Worm (Caenorhabditis elegans) whole organism, midembryonic: ENCODE results near the gene rab-14.

Experiments
- T22C8.4 ChIP-seq: fragments of 200-800 bp; sonication (Bioruptor generic); IDR thresholded peaks from 2 replicates; pipeline ENCODE4 v1.3.6; 2022; ENCODE audit warnings: missing genetic modification characterization, missing compliant biosample characterization
- flt-1 ChIP-seq: fragments of 200-800 bp; sonication (Bioruptor generic); IDR thresholded peaks from 2 replicates; pipeline ENCODE4 v1.3.6; 2022; ENCODE audit warnings: missing genetic modification characterization, missing compliant biosample characterization
- klf-2 ChIP-seq: fragments of 200-800 bp; sonication (Bioruptor generic); conservative IDR thresholded peaks from 2 replicates; pipeline ENCODE4 v1.3.6; 2022; ENCODE audit warnings: missing genetic modification reagents, missing genetic modification characterization, missing compliant biosample characterization
- med-1 ChIP-seq: sonication (generic microtip); optimal IDR thresholded peaks from 2 replicates; lab custom pipeline; 2017; ENCODE audit warnings: missing genetic modification characterization, mild to moderate bottlenecking, missing compliant biosample characterization, antibody characterized with exemption, missing genetic modification reagents; ENCODE audit not compliant: insufficient read depth
- ztf-23 ChIP-seq: fragments of 200-800 bp; sonication (Bioruptor generic); IDR thresholded peaks from 2 replicates; pipeline ENCODE4 v1.3.6; 2022; ENCODE audit warnings: missing genetic modification reagents, missing genetic modification characterization, missing compliant biosample characterization
- ztf-29 ChIP-seq: fragments of 200-800 bp; sonication (Bioruptor generic); IDR thresholded peaks from 2 replicates; pipeline ENCODE4 v1.3.6; 2022; ENCODE audit warnings: missing genetic modification reagents, missing genetic modification characterization, missing compliant biosample characterization

ce11 chrX:15650428-15650827 lies 44.0 kb upstream of the rab-14 start:
- TF ChIP-seq klf-2 (GFP tag; lab: Robert Waterston, UW), result no peak
- no peak for TF ChIP-seq ztf-29 (GFP tag; lab: Robert Waterston, UW)
- no peak for TF ChIP-seq T22C8.4
- TF ChIP-seq ztf-23 (GFP tag; lab: Robert Waterston, UW), result no peak
- no peak for TF ChIP-seq flt-1 (GFP tag; lab: Robert Waterston, UW)
- TF ChIP-seq med-1, result no peak
